Worm (Caenorhabditis elegans): Measurements from ENCODE around the gene unc-85.

Gene unc-85

ce11 chrII:4729733-4730132 is 27.9 kb downstream of the unc-85 start, which contains the start of gene F41C3.7:
F41C3.7 (plus strand) TSS chrII:4730033.
- no peak for TF ChIP-seq ces-1 (GFP tag; optimal IDR thresholded peaks at IDR 0.05)
- TF ChIP-seq php-3 (GFP tag; IDR thresholded peaks at IDR 0.05): no peak
- no peak for TF ChIP-seq tra-1 (GFP tag; IDR thresholded peaks at IDR 0.05)
- no peak for TF ChIP-seq F44E2.7 (GFP tag; IDR thresholded peaks at IDR 0.05)

- TF ChIP-seq lin-39 (tag; optimal IDR thresholded peaks at IDR 0.05): no peak
- TF ChIP-seq nhr-42 (GFP tag; IDR thresholded peaks at IDR 0.05): no peak
- TF ChIP-seq Y5F2A.4 (GFP tag; optimal IDR thresholded peaks at IDR 0.05): no peak
- no peak for TF ChIP-seq nhr-28 (tag; optimal IDR thresholded peaks at IDR 0.05)
- TF ChIP-seq unc-62 (GFP tag; optimal IDR thresholded peaks at IDR 0.05 in 1 of 2): no peak
- no peak for TF ChIP-seq unc-62 (tag; optimal IDR thresholded peaks at IDR 0.05)
- no peak for TF ChIP-seq egl-43 (GFP tag; IDR thresholded peaks at IDR 0.05)
- no peak for TF ChIP-seq mxl-3 (GFP tag; optimal IDR thresholded peaks at IDR 0.05)
- TF ChIP-seq tra-1 (GFP tag; IDR thresholded peaks at IDR 0.05): no peak
- TF ChIP-seq ceh-62 (tag; optimal IDR thresholded peaks at IDR 0.05): no peak
- TF ChIP-seq ceh-28 (tag; optimal IDR thresholded peaks at IDR 0.05): no peak
- no peak for TF ChIP-seq ZK337.2 (GFP tag; IDR thresholded peaks at IDR 0.05)
- no peak for TF ChIP-seq nhr-102 (tag; optimal IDR thresholded peaks at IDR 0.05)
These were observed 32.0 kb downstream of the unc-85 start, which contains the start of gene F41C3.11 for ce11 chrII:4733848-4734247. F41C3.11 (minus strand) TSS chrII:4733948.

- TF ChIP-seq nhr-48 (tag; optimal IDR thresholded peaks at IDR 0.05) (no peak), zag-1 (tag; optimal IDR thresholded peaks at IDR 0.05) (no peak), snpc-4 (tag; optimal IDR thresholded peaks at IDR 0.05) (no peak), Y48G9A.11 (GFP tag; IDR thresholded peaks at IDR 0.05) (no peak), hmg-1.1 (GFP tag; IDR thresholded peaks at IDR 0.05) (no peak), mes-2 (tag; optimal IDR thresholded peaks at IDR 0.05; ENCODE audit: poor library complexity, severe bottlenecking) (no peak), attf-4 (tag; optimal IDR thresholded peaks at IDR 0.05) (no peak), aha-1 (tag) (no peak), gei-8 (GFP tag; optimal IDR thresholded peaks at IDR 0.05) (no peak), zfp-2 (tag; optimal IDR thresholded peaks at IDR 0.05) (no peak), nhr-25 (tag; optimal IDR thresholded peaks at IDR 0.05; ENCODE audit: borderline replicate concordance, insufficient read depth) (peak; percentile 56), saeg-2 (GFP tag; IDR thresholded peaks at IDR 0.05) (no peak), dmd-6 (GFP tag; IDR thresholded peaks at IDR 0.05) (no peak), nhr-28 (tag; optimal IDR thresholded peaks at IDR 0.05) (peak; percentile 48), nhr-76 (tag; optimal IDR thresholded peaks at IDR 0.05) (no peak), ceh-28 (tag; optimal IDR thresholded peaks at IDR 0.05) (no peak)
These were observed 32.6 kb downstream of the unc-85 start for ce11 chrII:4734477-4734876.

ce11 chrII:4736585-4736984 is 34.7 kb downstream of the unc-85 start:
- peak in 1 of 2 experiments; percentile 90 for TF ChIP-seq daf-16 (GFP tag; optimal IDR thresholded peaks at IDR 0.05)
- no peak for TF ChIP-seq daf-16 (tag; optimal IDR thresholded peaks at IDR 0.05)
- TF ChIP-seq spr-3 (GFP tag; optimal IDR thresholded peaks at IDR 0.05): no peak
- peak in 1 of 2 experiments; percentile 6 for TF ChIP-seq unc-62 (GFP tag; optimal IDR thresholded peaks at IDR 0.05 in 1 of 2)
- no peak for TF ChIP-seq unc-62 (tag; optimal IDR thresholded peaks at IDR 0.05)
- TF ChIP-seq nhr-76 (tag; optimal IDR thresholded peaks at IDR 0.05): no peak
- TF ChIP-seq vab-7 (GFP tag; IDR thresholded peaks at IDR 0.05): no peak

- TF ChIP-seq dve-1 (tag; optimal IDR thresholded peaks at IDR 0.05; ENCODE audit: insufficient read depth): no peak
- TF ChIP-seq nhr-42 (GFP tag; IDR thresholded peaks at IDR 0.05): no peak
- TF ChIP-seq unc-62 (GFP tag; optimal IDR thresholded peaks at IDR 0.05 in 1 of 2): peak in 1 of 2 experiments; percentile 3
- no peak for TF ChIP-seq unc-62 (tag; optimal IDR thresholded peaks at IDR 0.05)
- TF ChIP-seq mxl-3 (GFP tag; optimal IDR thresholded peaks at IDR 0.05): no peak
- TF ChIP-seq zip-11 (GFP tag; IDR thresholded peaks at IDR 0.05): no peak
- no peak for TF ChIP-seq egl-27 (tag; optimal IDR thresholded peaks at IDR 0.05)
These were observed 35.5 kb downstream of the unc-85 start, which contains the start of gene ctsa-1.1 for ce11 chrII:4737348-4737747. ctsa-1.1 (plus strand) TSS chrII:4737648.

All from whole organism, L4 larva.